Worm (Caenorhabditis elegans) whole organism, L4 larva: ENCODE results near the gene kin-24.

ENCODE experiments used
- F10B5.3 ChIP-seq: sonication (generic microtip); optimal IDR thresholded peaks from 2 replicates; lab custom pipeline; 2016; ENCODE audit warnings: mild to moderate bottlenecking, missing genetic modification characterization, missing compliant biosample characterization
- Y48G9A.11 ChIP-seq: fragments of 200-800 bp; sonication (Bioruptor generic); IDR thresholded peaks from 2 replicates; pipeline ENCODE4 v1.3.6; 2022; ENCODE audit warnings: missing genetic modification reagents, missing genetic modification characterization, missing compliant biosample characterization
- Y5F2A.4 ChIP-seq: fragments of 200-800 bp; sonication (Bioruptor generic); optimal IDR thresholded peaks from 2 replicates; lab custom pipeline; 2018; ENCODE audit warnings: mild to moderate bottlenecking, missing genetic modification characterization, missing compliant biosample characterization
- ZK337.2 ChIP-seq: fragments of 200-800 bp; sonication (Bioruptor generic); IDR thresholded peaks from 2 replicates; pipeline ENCODE4 v1.3.6; 2022; ENCODE audit warnings: missing genetic modification reagents, missing genetic modification characterization, missing compliant biosample characterization
- aly-2 ChIP-seq: sonication (generic microtip); optimal IDR thresholded peaks from 2 replicates; lab custom pipeline; 2018; ENCODE audit warnings: missing biosample characterization, missing genetic modification characterization
- ama-1 ChIP-seq: fragments of 150-350 bp; optimal IDR thresholded peaks from 2 replicates; lab custom pipeline; 2014; ENCODE audit warnings: inconsistent platforms, mixed read lengths
- ceh-20 ChIP-seq: fragments of 200-800 bp; sonication (Bioruptor generic); IDR thresholded peaks from 2 replicates; pipeline ENCODE4 v1.3.6; 2022; ENCODE audit warnings: missing genetic modification reagents, missing genetic modification characterization, missing compliant biosample characterization
- ceh-28 ChIP-seq: fragments of 150-350 bp; optimal IDR thresholded peaks from 2 replicates; lab custom pipeline; 2014; ENCODE audit warnings: missing biosample characterization, missing genetic modification reagents, missing genetic modification characterization
- ceh-32 ChIP-seq: sonication (generic microtip); optimal IDR thresholded peaks from 2 replicates; lab custom pipeline; 2016; ENCODE audit warnings: mild to moderate bottlenecking, missing genetic modification characterization, missing compliant biosample characterization; ENCODE audit not compliant: poor library complexity
- ceh-82 ChIP-seq: sonication (generic microtip); optimal IDR thresholded peaks from 2 replicates; lab custom pipeline; 2017; ENCODE audit warnings: missing biosample characterization, missing genetic modification characterization
- daf-16 ChIP-seq, 3 experiments: sonication (generic microtip); optimal IDR thresholded peaks; 2 replicates each; lab custom pipeline; 2016 to 2017; ENCODE audit warnings: missing genetic modification characterization in 3 of 3, missing genetic modification reagents in 3 of 3, mild to moderate bottlenecking in 2 of 3, missing compliant biosample characterization in 2 of 3, missing biosample characterization in 1 of 3, moderate library complexity in 1 of 3
- daf-19 ChIP-seq: fragments of 200-800 bp; sonication (Bioruptor generic); conservative IDR thresholded peaks from 2 replicates; pipeline ENCODE4 v1.3.6; 2022; ENCODE audit warnings: missing genetic modification characterization, missing compliant biosample characterization
- daf-8 ChIP-seq: fragments of 200-800 bp; sonication (Bioruptor generic); IDR thresholded peaks from 2 replicates; pipeline ENCODE4 v1.3.6; 2022; ENCODE audit warnings: missing genetic modification characterization, missing compliant biosample characterization
- dpl-1 ChIP-seq: fragments of 150-350 bp; optimal IDR thresholded peaks from 2 replicates; lab custom pipeline; 2014; ENCODE audit warnings: missing biosample characterization, missing genetic modification reagents, missing genetic modification characterization
- duxl-1 ChIP-seq: sonication (generic microtip); optimal IDR thresholded peaks from 2 replicates; lab custom pipeline; 2016; ENCODE audit warnings: mild to moderate bottlenecking, missing genetic modification characterization, moderate library complexity, missing compliant biosample characterization; ENCODE audit not compliant: poor library complexity
- dve-1 ChIP-seq: sonication (generic microtip); optimal IDR thresholded peaks from 2 replicates; lab custom pipeline; 2017; ENCODE audit warnings: antibody characterized with exemption, mild to moderate bottlenecking, missing genetic modification characterization, missing compliant biosample characterization; ENCODE audit not compliant: insufficient read depth
- egl-27 ChIP-seq: sonication (generic microtip); optimal IDR thresholded peaks from 3 replicates; lab custom pipeline; 2017; ENCODE audit warnings: missing biosample characterization, missing genetic modification reagents, missing genetic modification characterization
- fkh-10 ChIP-seq: fragments of 150-350 bp; optimal IDR thresholded peaks from 2 replicates; lab custom pipeline; 2014; ENCODE audit warnings: missing biosample characterization, missing genetic modification reagents, missing genetic modification characterization
- fos-1 ChIP-seq: fragments of 150-350 bp; optimal IDR thresholded peaks from 2 replicates; lab custom pipeline; 2014; ENCODE audit warnings: missing biosample characterization, missing genetic modification characterization
- gei-8 ChIP-seq: fragments of 200-800 bp; sonication (Bioruptor generic); optimal IDR thresholded peaks from 2 replicates; lab custom pipeline; 2018; ENCODE audit warnings: mild to moderate bottlenecking, missing genetic modification characterization, missing compliant biosample characterization
- hif-1 ChIP-seq, 2 experiments: sonication (generic microtip); optimal IDR thresholded peaks; 2 replicates each; lab custom pipeline; 2016 to 2017; ENCODE audit warnings: missing compliant biosample characterization in 2 of 2, missing genetic modification characterization in 2 of 2, missing genetic modification reagents in 2 of 2, missing genotype in 2 of 2, mild to moderate bottlenecking in 1 of 2
- hlh-11 ChIP-seq: fragments of 200-800 bp; sonication (Bioruptor generic); optimal IDR thresholded peaks from 2 replicates; lab custom pipeline; 2018; ENCODE audit warnings: mild to moderate bottlenecking, missing genetic modification characterization, missing compliant biosample characterization
- hlh-30 ChIP-seq: sonication (generic microtip); optimal IDR thresholded peaks from 2 replicates; lab custom pipeline; 2017; ENCODE audit warnings: antibody characterized with exemption, mild to moderate bottlenecking, missing genetic modification characterization, missing compliant biosample characterization; ENCODE audit not compliant: insufficient read depth
- hmg-1.1 ChIP-seq: fragments of 200-800 bp; sonication (Bioruptor generic); IDR thresholded peaks from 2 replicates; pipeline ENCODE4 v1.3.6; 2022; ENCODE audit warnings: missing genetic modification reagents, missing genetic modification characterization, missing compliant biosample characterization
- lim-7 ChIP-seq: fragments of 200-800 bp; sonication (Bioruptor generic); IDR thresholded peaks from 2 replicates; pipeline ENCODE4 v1.3.6; 2022; ENCODE audit warnings: missing genetic modification characterization, missing compliant biosample characterization
- lin-1 ChIP-seq: fragments of 200-800 bp; sonication (Bioruptor generic); IDR thresholded peaks from 2 replicates; pipeline ENCODE4 v1.3.6; 2022; ENCODE audit warnings: missing genetic modification reagents, missing genetic modification characterization, missing compliant biosample characterization
- lin-13 ChIP-seq: fragments of 150-350 bp; optimal IDR thresholded peaks from 2 replicates; lab custom pipeline; 2014; ENCODE audit warnings: missing biosample characterization, missing genetic modification reagents, missing genetic modification characterization
- lin-15B ChIP-seq: fragments of 150-350 bp; sonication (generic microtip); optimal IDR thresholded peaks from 3 replicates; lab custom pipeline; 2014; ENCODE audit warnings: missing biosample characterization, missing genetic modification characterization
- lin-39 ChIP-seq: fragments of 150-350 bp; optimal IDR thresholded peaks from 2 replicates; lab custom pipeline; 2014; ENCODE audit warnings: missing biosample characterization, missing genetic modification reagents, missing genetic modification characterization
- lir-3 ChIP-seq: sonication (generic microtip); optimal IDR thresholded peaks from 2 replicates; lab custom pipeline; 2016; ENCODE audit warnings: mild to moderate bottlenecking, missing genetic modification characterization, missing compliant biosample characterization
- madf-5 ChIP-seq, 2 experiments: fragments of 200-800 bp; sonication (Bioruptor generic); IDR thresholded peaks; 2 replicates each; pipeline ENCODE4 v1.3.6; 2022; ENCODE audit warnings: missing compliant biosample characterization in 2 of 2, missing genetic modification characterization in 2 of 2
- madf-9 ChIP-seq: fragments of 200-800 bp; sonication (Bioruptor generic); conservative IDR thresholded peaks from 2 replicates; pipeline ENCODE4 v1.3.6; 2022; ENCODE audit warnings: missing genetic modification reagents, missing genetic modification characterization, missing compliant biosample characterization
- mdt-29 ChIP-seq: fragments of 200-800 bp; sonication (Bioruptor generic); IDR thresholded peaks from 2 replicates; pipeline ENCODE4 v1.3.6; 2022; ENCODE audit warnings: missing genetic modification reagents, missing genetic modification characterization, missing compliant biosample characterization
- mes-2 ChIP-seq: sonication (generic microtip); optimal IDR thresholded peaks from 2 replicates; lab custom pipeline; 2016; ENCODE audit warnings: missing genotype, mild to moderate bottlenecking, missing genetic modification characterization, missing compliant biosample characterization; ENCODE audit not compliant: poor library complexity, severe bottlenecking
- mxl-3 ChIP-seq: fragments of 200-800 bp; sonication (Bioruptor generic); optimal IDR thresholded peaks from 2 replicates; lab custom pipeline; 2018; ENCODE audit warnings: mild to moderate bottlenecking, missing genetic modification characterization, missing compliant biosample characterization
- nhr-102 ChIP-seq: sonication (generic microtip); optimal IDR thresholded peaks from 2 replicates; lab custom pipeline; 2016; ENCODE audit warnings: mild to moderate bottlenecking, missing genetic modification characterization, moderate library complexity, missing compliant biosample characterization
- nhr-11 ChIP-seq: fragments of 150-350 bp; optimal IDR thresholded peaks from 2 replicates; lab custom pipeline; 2014; ENCODE audit warnings: missing biosample characterization, missing genetic modification characterization
- nhr-111 ChIP-seq: fragments of 200-800 bp; sonication (Bioruptor generic); optimal IDR thresholded peaks from 2 replicates; lab custom pipeline; 2018; ENCODE audit warnings: mild to moderate bottlenecking, missing genetic modification characterization, missing compliant biosample characterization
- nhr-41 ChIP-seq: fragments of 200-800 bp; sonication (Bioruptor generic); IDR thresholded peaks from 2 replicates; pipeline ENCODE4 v1.3.6; 2022; ENCODE audit warnings: missing genetic modification reagents, missing genetic modification characterization, missing compliant biosample characterization
- nhr-48 ChIP-seq: sonication (generic microtip); optimal IDR thresholded peaks from 2 replicates; lab custom pipeline; 2016; ENCODE audit warnings: mild to moderate bottlenecking, missing genetic modification characterization, missing compliant biosample characterization
- nhr-6 ChIP-seq: fragments of 150-350 bp; optimal IDR thresholded peaks from 2 replicates; lab custom pipeline; 2014; ENCODE audit warnings: missing biosample characterization, missing genetic modification characterization
- nhr-76 ChIP-seq: fragments of 150-350 bp; optimal IDR thresholded peaks from 2 replicates; lab custom pipeline; 2014; ENCODE audit warnings: missing biosample characterization, missing genetic modification characterization
- pha-4 ChIP-seq, 2 experiments: fragments of 150-350 bp in 1 of 2; fragments of 200-800 bp in 1 of 2; sonication (Bioruptor generic) in 1 of 2; IDR thresholded peaks in 1 of 2; optimal IDR thresholded peaks in 1 of 2; 2 replicates each; pipeline versions ENCODE4 v1.3.6 to Lab custom; 2014 to 2022; ENCODE audit warnings: missing genetic modification characterization in 2 of 2, missing genetic modification reagents in 2 of 2, missing biosample characterization in 1 of 2, missing compliant biosample characterization in 1 of 2
- skn-1 ChIP-seq: fragments of 150-350 bp; optimal IDR thresholded peaks from 2 replicates; lab custom pipeline; 2014; ENCODE audit warnings: missing biosample characterization, missing genetic modification characterization
- snpc-4 ChIP-seq: fragments of 150-350 bp; optimal IDR thresholded peaks from 2 replicates; lab custom pipeline; 2014; ENCODE audit warnings: missing biosample characterization, missing genetic modification characterization
- tra-1 ChIP-seq: fragments of 200-800 bp; sonication (Bioruptor generic); IDR thresholded peaks from 2 replicates; pipeline ENCODE4 v1.3.6; 2022; ENCODE audit warnings: missing genetic modification reagents, missing genetic modification characterization, missing compliant biosample characterization
- unc-39 ChIP-seq: sonication (generic microtip); optimal IDR thresholded peaks from 2 replicates; lab custom pipeline; 2017; ENCODE audit warnings: missing biosample characterization, missing genetic modification characterization
- unc-62 ChIP-seq, 3 experiments: fragments of 150-350 bp in 1 of 3; sonication (generic microtip); optimal IDR thresholded peaks in 2 of 3; peaks in 1 of 3; 1 replicate in 1 of 3; 2 replicates in 2 of 3; lab custom pipeline; 2014 to 2017; ENCODE audit warnings: missing biosample characterization in 3 of 3, missing genetic modification characterization in 3 of 3, missing genetic modification reagents in 3 of 3, missing genotype in 1 of 3
- zag-1 ChIP-seq: fragments of 150-350 bp; optimal IDR thresholded peaks from 2 replicates; lab custom pipeline; 2014; ENCODE audit warnings: missing biosample characterization, missing genetic modification characterization
- zfp-2 ChIP-seq: sonication (generic microtip); optimal IDR thresholded peaks from 2 replicates; lab custom pipeline; 2016; ENCODE audit warnings: mild to moderate bottlenecking, missing genetic modification characterization, missing compliant biosample characterization

Gene kin-24

ce11 chrIV:9801418-9801817, 39.5 kb downstream of the kin-24 start (continued):
- TF ChIP-seq dve-1 = peak; percentile 93
- peak; percentile 28 for TF ChIP-seq mxl-3 (GFP tag; lab: Kevin White, UChicago)
- TF ChIP-seq nhr-11 (tag; lab: Kevin White, UChicago) = no peak
- TF ChIP-seq lin-13 (GFP tag; lab: Kevin White, UChicago) = no peak
- no peak for TF ChIP-seq Y5F2A.4 (GFP tag; lab: Kevin White, UChicago)
- no peak for TF ChIP-seq F10B5.3 (tag; lab: Kevin White, UChicago)
- TF ChIP-seq skn-1 (tag; lab: Kevin White, UChicago) = no peak
- no peak for TF ChIP-seq lir-3 (tag; lab: Kevin White, UChicago)
- TF ChIP-seq dpl-1 (GFP tag; lab: Kevin White, UChicago) = no peak
- peak; percentile 97 for TF ChIP-seq tra-1 (GFP tag; lab: Robert Waterston, UW)
- TF ChIP-seq egl-27 = no peak
- TF ChIP-seq ama-1 (lab: Kevin White, UChicago) = no peak
- TF ChIP-seq ceh-28 = no peak
- no peak for TF ChIP-seq hmg-1.1
- TF ChIP-seq nhr-76 (tag; lab: Kevin White, UChicago) = no peak
- TF ChIP-seq lim-7 (GFP tag; lab: Robert Waterston, UW) = no peak
- TF ChIP-seq fos-1 (tag; lab: Kevin White, UChicago) = no peak
- TF ChIP-seq ZK337.2 (GFP tag; lab: Robert Waterston, UW) = no peak
- TF ChIP-seq lin-1 = peak; percentile 95
- no peak for TF ChIP-seq snpc-4 (tag; lab: Kevin White, UChicago)
- TF ChIP-seq pha-4 (GFP tag; IDR thresholded peaks at IDR 0.05; lab: Robert Waterston, UW) = peak; percentile 36; the same call in 1 of the 2 replicates
- no peak for TF ChIP-seq pha-4 (tag; optimal IDR thresholded peaks at IDR 0.05; lab: Kevin White, UChicago)
- no peak for TF ChIP-seq daf-8 (GFP tag; lab: Robert Waterston, UW)
- TF ChIP-seq unc-62 (GFP tag; optimal IDR thresholded peaks at IDR 0.05 in 1 of 2; lab: Kevin White, UChicago) = peak; percentile 18 to 66
- no peak for TF ChIP-seq unc-62 (tag; optimal IDR thresholded peaks at IDR 0.05; lab: Kevin White, UChicago)
- TF ChIP-seq ceh-32 (tag; lab: Kevin White, UChicago) = no peak
- TF ChIP-seq ceh-82 (tag; lab: Kevin White, UChicago) = no peak
- TF ChIP-seq nhr-111 (GFP tag; lab: Kevin White, UChicago) = no peak
- TF ChIP-seq Y48G9A.11 = no peak
- TF ChIP-seq gei-8 (GFP tag; lab: Kevin White, UChicago) = peak; percentile 41
- no peak for TF ChIP-seq aly-2 (tag; lab: Kevin White, UChicago)
- no peak for TF ChIP-seq madf-9 (GFP tag; lab: Robert Waterston, UW)
- no peak for TF ChIP-seq zag-1 (tag; lab: Kevin White, UChicago)
- peak; percentile 85 for TF ChIP-seq ceh-20
- peak; percentile 78 for TF ChIP-seq nhr-48 (tag; lab: Kevin White, UChicago)
- no peak for TF ChIP-seq lin-15B (tag; lab: Kevin White, UChicago)
- TF ChIP-seq duxl-1 (tag; lab: Kevin White, UChicago) = no peak
- TF ChIP-seq nhr-102 (tag; lab: Kevin White, UChicago) = peak; percentile 63
- TF ChIP-seq nhr-41 = 0 out of 2 replicates have a peak, but pooled peaks have one; percentile 24
- no peak for TF ChIP-seq lin-39 (tag; lab: Kevin White, UChicago)
- peak; percentile 70 for TF ChIP-seq mdt-29 (GFP tag; lab: Robert Waterston, UW)
- TF ChIP-seq fkh-10 (GFP tag; lab: Kevin White, UChicago) = no peak
- peak; percentile 59 for TF ChIP-seq hlh-30 (tag; lab: Kevin White, UChicago)
- TF ChIP-seq zfp-2 (tag; lab: Kevin White, UChicago) = no peak
- TF ChIP-seq nhr-6 (tag; lab: Kevin White, UChicago) = no peak
- peak; percentile 24 to 79 for TF ChIP-seq hif-1 (tag; optimal IDR thresholded peaks at IDR 0.05; lab: Kevin White, UChicago)
- TF ChIP-seq daf-16 (GFP tag; optimal IDR thresholded peaks at IDR 0.05; lab: Kevin White, UChicago) = peak in 1 of 2 experiments; percentile 40
- TF ChIP-seq daf-16 (tag; optimal IDR thresholded peaks at IDR 0.05; lab: Kevin White, UChicago) = peak; percentile 92
- TF ChIP-seq madf-5 (GFP tag; IDR thresholded peaks at IDR 0.05; lab: Robert Waterston, UW) = no peak
- peak; percentile 26 for TF ChIP-seq mes-2
- TF ChIP-seq hlh-11 (tag; lab: Kevin White, UChicago) = peak; percentile 96
- TF ChIP-seq unc-39 (tag; lab: Kevin White, UChicago) = no peak
- no peak for TF ChIP-seq daf-19 (GFP tag; lab: Robert Waterston, UW)
